Worm (Caenorhabditis elegans) whole organism, L1 larva: Measurements from ENCODE around the gene nspd-3.

Source experiments
- C04F5.9 ChIP-seq: sonication (generic microtip); optimal IDR thresholded peaks from 2 replicates; lab custom pipeline; 2016; ENCODE audit warnings: missing genetic modification characterization, missing compliant biosample characterization
- F16B12.6 ChIP-seq: fragments of 150-350 bp; optimal IDR thresholded peaks from 2 replicates; lab custom pipeline; 2014; ENCODE audit warnings: missing biosample characterization, missing genetic modification characterization
- Y116A8C.19 ChIP-seq: sonication (generic microtip); optimal IDR thresholded peaks from 2 replicates; lab custom pipeline; 2016; ENCODE audit warnings: missing compliant biosample characterization, missing genetic modification characterization, borderline replicate concordance
- blmp-1 ChIP-seq: fragments of 150-350 bp; optimal IDR thresholded peaks from 2 replicates; lab custom pipeline; 2014; ENCODE audit warnings: missing biosample characterization, missing genetic modification characterization
- ceh-63 ChIP-seq: fragments of 200-800 bp; sonication (Bioruptor generic); optimal IDR thresholded peaks from 2 replicates; lab custom pipeline; 2018; ENCODE audit warnings: mild to moderate bottlenecking, missing genetic modification characterization, missing compliant biosample characterization
- ceh-88 ChIP-seq: fragments of 200-800 bp; sonication (Bioruptor generic); IDR thresholded peaks from 2 replicates; pipeline ENCODE4 v1.3.6; 2022; ENCODE audit warnings: missing genetic modification characterization, missing compliant biosample characterization
- dsc-1 ChIP-seq: sonication (generic microtip); optimal IDR thresholded peaks from 2 replicates; lab custom pipeline; 2016; ENCODE audit warnings: mild to moderate bottlenecking, missing genetic modification characterization, missing compliant biosample characterization
- efl-1 ChIP-seq, 4 experiments: fragments of 150-350 bp; optimal IDR thresholded peaks in 3 of 4; peaks in 1 of 4; 1 replicate in 1 of 4; 2 replicates in 3 of 4; lab custom pipeline; 2014; ENCODE audit warnings: missing biosample characterization in 2 of 4, missing genetic modification characterization in 2 of 4, missing genetic modification reagents in 2 of 4
- efl-3 ChIP-seq: fragments of 200-800 bp; sonication (Bioruptor generic); optimal IDR thresholded peaks from 2 replicates; lab custom pipeline; 2018; ENCODE audit warnings: mild to moderate bottlenecking, missing genetic modification characterization, missing compliant biosample characterization
- egl-13 ChIP-seq: sonication (generic microtip); optimal IDR thresholded peaks from 2 replicates; lab custom pipeline; 2016; ENCODE audit warnings: missing genotype, missing genetic modification reagents, missing genetic modification characterization, missing compliant biosample characterization
- ets-5 ChIP-seq: fragments of 200-800 bp; sonication (Bioruptor generic); IDR thresholded peaks from 2 replicates; pipeline ENCODE4 v1.3.6; 2022; ENCODE audit warnings: missing genetic modification characterization, missing compliant biosample characterization
- fkh-8 ChIP-seq: sonication (generic microtip); optimal IDR thresholded peaks from 2 replicates; lab custom pipeline; 2016; ENCODE audit warnings: mild to moderate bottlenecking, missing genetic modification characterization, missing compliant biosample characterization
- grh-1 ChIP-seq: fragments of 200-800 bp; sonication (Bioruptor generic); IDR thresholded peaks from 2 replicates; pipeline ENCODE4 v1.3.6; 2022; ENCODE audit warnings: missing genetic modification reagents, missing genetic modification characterization, missing compliant biosample characterization
- hlh-4 ChIP-seq: sonication (generic microtip); optimal IDR thresholded peaks from 2 replicates; lab custom pipeline; 2016; ENCODE audit warnings: mild to moderate bottlenecking, missing genetic modification characterization, missing compliant biosample characterization
- hpl-2 ChIP-seq: fragments of 150-350 bp; optimal IDR thresholded peaks from 2 replicates; lab custom pipeline; 2014; ENCODE audit warnings: missing biosample characterization, missing genetic modification reagents, missing genetic modification characterization
- irx-1 ChIP-seq: sonication (generic microtip); optimal IDR thresholded peaks from 2 replicates; lab custom pipeline; 2016; ENCODE audit warnings: missing genetic modification characterization, missing compliant biosample characterization
- jun-1 ChIP-seq: fragments of 150-350 bp; optimal IDR thresholded peaks from 2 replicates; lab custom pipeline; 2014; ENCODE audit warnings: missing biosample characterization, missing genetic modification reagents, missing genetic modification characterization
- lin-39 ChIP-seq: fragments of 150-350 bp; optimal IDR thresholded peaks from 2 replicates; lab custom pipeline; 2014; ENCODE audit warnings: missing biosample characterization, missing genetic modification reagents, missing genetic modification characterization
- lsy-2 ChIP-seq, 2 experiments: fragments of 150-350 bp; optimal IDR thresholded peaks; 2 replicates each; lab custom pipeline; 2014; ENCODE audit warnings: missing biosample characterization in 2 of 2, missing genetic modification characterization in 2 of 2
- mab-9 ChIP-seq: fragments of 200-800 bp; sonication (Bioruptor generic); IDR thresholded peaks from 2 replicates; pipeline ENCODE4 v1.3.6; 2022; ENCODE audit warnings: missing genetic modification reagents, missing genetic modification characterization, missing compliant biosample characterization
- mef-2 ChIP-seq: fragments of 150-350 bp; optimal IDR thresholded peaks from 2 replicates; lab custom pipeline; 2014; ENCODE audit warnings: missing biosample characterization, missing genetic modification characterization
- mep-1 ChIP-seq: fragments of 150-350 bp; optimal IDR thresholded peaks from 2 replicates; lab custom pipeline; 2014; ENCODE audit warnings: missing biosample characterization, missing genetic modification characterization
- nhr-11 ChIP-seq: fragments of 150-350 bp; optimal IDR thresholded peaks from 2 replicates; lab custom pipeline; 2014; ENCODE audit warnings: missing biosample characterization, missing genetic modification characterization
- nhr-12 ChIP-seq: sonication (generic microtip); optimal IDR thresholded peaks from 2 replicates; lab custom pipeline; 2017; ENCODE audit warnings: missing biosample characterization, missing genetic modification characterization
- nhr-28 ChIP-seq: fragments of 150-350 bp; optimal IDR thresholded peaks from 2 replicates; lab custom pipeline; 2014; ENCODE audit warnings: missing biosample characterization, missing genetic modification characterization
- nhr-47 ChIP-seq: sonication (generic microtip); optimal IDR thresholded peaks from 2 replicates; lab custom pipeline; 2016; ENCODE audit warnings: mild to moderate bottlenecking, missing genetic modification characterization, moderate library complexity, missing compliant biosample characterization
- nhr-71 ChIP-seq: sonication (generic microtip); optimal IDR thresholded peaks from 2 replicates; lab custom pipeline; 2016; ENCODE audit warnings: mild to moderate bottlenecking, missing genetic modification characterization, moderate library complexity, missing compliant biosample characterization
- nhr-77 ChIP-seq: fragments of 150-350 bp; optimal IDR thresholded peaks from 2 replicates; lab custom pipeline; 2014; ENCODE audit warnings: missing biosample characterization, missing genetic modification characterization
- nhr-84 ChIP-seq: sonication (generic microtip); optimal IDR thresholded peaks from 2 replicates; lab custom pipeline; 2017; ENCODE audit warnings: missing biosample characterization, missing genetic modification characterization
- nhr-85 ChIP-seq: sonication (generic microtip); peaks from one replicate; lab custom pipeline; 2016; ENCODE audit warnings: missing genetic modification characterization, inconsistent platforms, missing compliant biosample characterization
- skn-1 ChIP-seq: fragments of 150-350 bp; optimal IDR thresholded peaks from 2 replicates; lab custom pipeline; 2014; ENCODE audit warnings: missing biosample characterization, missing genetic modification characterization
- sox-4 ChIP-seq: sonication (generic microtip); optimal IDR thresholded peaks from 2 replicates; lab custom pipeline; 2016; ENCODE audit warnings: missing genetic modification characterization, missing compliant biosample characterization
- sptf-1 ChIP-seq: fragments of 150-350 bp; optimal IDR thresholded peaks from 2 replicates; lab custom pipeline; 2014; ENCODE audit warnings: missing biosample characterization, missing genetic modification characterization
- tlp-1 ChIP-seq: fragments of 150-350 bp; optimal IDR thresholded peaks from 2 replicates; lab custom pipeline; 2014; ENCODE audit warnings: missing biosample characterization, missing genetic modification characterization
- unc-98 ChIP-seq: fragments of 200-800 bp; sonication (Bioruptor generic); IDR thresholded peaks from 2 replicates; pipeline ENCODE4 v1.3.6; 2022; ENCODE audit warnings: missing genetic modification characterization, missing compliant biosample characterization
- ztf-11 ChIP-seq, 2 experiments: sonication (generic microtip); optimal IDR thresholded peaks; 2 replicates each; lab custom pipeline; 2016 to 2017; ENCODE audit warnings: missing genetic modification characterization in 2 of 2, missing biosample characterization in 1 of 2, missing compliant biosample characterization in 1 of 2

The nspd-3 gene

ce11 chrIV:5206716-5207115, 43.9 kb upstream of the nspd-3 start:
- no peak for TF ChIP-seq mef-2 (tag; lab: Kevin White, UChicago)
- no peak for TF ChIP-seq hpl-2 (GFP tag; lab: Kevin White, UChicago)
- TF ChIP-seq mep-1 (tag; lab: Kevin White, UChicago), result no peak
- TF ChIP-seq skn-1 (tag; lab: Kevin White, UChicago), result no peak
- TF ChIP-seq, all 84 proteins: peak for 0

- TF ChIP-seq nhr-84, result no peak
- TF ChIP-seq hlh-4 (tag; lab: Kevin White, UChicago), result no peak
- no peak for TF ChIP-seq grh-1 (GFP tag; lab: Robert Waterston, UW)
- no peak for TF ChIP-seq Y116A8C.19 (tag; lab: Kevin White, UChicago)
- no peak for TF ChIP-seq F16B12.6
- no peak for TF ChIP-seq skn-1 (tag; lab: Kevin White, UChicago)
- no peak for TF ChIP-seq efl-3 (GFP tag; lab: Kevin White, UChicago)
- TF ChIP-seq egl-13, result no peak
- TF ChIP-seq jun-1 (tag; lab: Kevin White, UChicago), result no peak
- no peak for TF ChIP-seq nhr-28
- TF ChIP-seq blmp-1 (tag; lab: Kevin White, UChicago), result no peak
- no peak for TF ChIP-seq ztf-11 (tag; optimal IDR thresholded peaks at IDR 0.05; lab: Kevin White, UChicago)
- no peak for TF ChIP-seq ets-5 (GFP tag; lab: Robert Waterston, UW)
- TF ChIP-seq nhr-12 (tag; lab: Kevin White, UChicago), result no peak
Measured at ce11 chrIV:5204573-5204972, 41.7 kb upstream of the nspd-3 start, which contains the start of gene tni-4. TSS of gene tni-4 (plus strand) at chrIV:5204591.

- TF ChIP-seq nhr-77 (tag; lab: Kevin White, UChicago) (peak; percentile 44), ceh-88 (GFP tag; lab: Robert Waterston, UW) (no peak)
Measured at ce11 chrIV:5202575-5202974, 39.7 kb upstream of the nspd-3 start.

ce11 chrIV:5200813-5201212, 38.0 kb upstream of the nspd-3 start:
- TF ChIP-seq efl-1 (optimal IDR thresholded peaks at IDR 0.05; lab: Kevin White, UChicago), result no peak
- TF ChIP-seq efl-1 (GFP tag; optimal IDR thresholded peaks at IDR 0.05 in 1 of 2; lab: Kevin White, UChicago), result no peak
- TF ChIP-seq nhr-71 (tag; lab: Kevin White, UChicago), result peak; percentile 69
- peak; percentile 60 for TF ChIP-seq nhr-47 (tag; lab: Kevin White, UChicago)
- peak in 1 of 2 experiments; percentile 38 for TF ChIP-seq lsy-2 (tag; optimal IDR thresholded peaks at IDR 0.05; lab: Kevin White, UChicago)
- peak; percentile 36 for TF ChIP-seq hlh-4 (tag; lab: Kevin White, UChicago)
- peak; percentile 81 for TF ChIP-seq fkh-8 (tag; lab: Kevin White, UChicago)
- peak; percentile 20 for TF ChIP-seq dsc-1
- no peak for TF ChIP-seq mab-9 (GFP tag; lab: Robert Waterston, UW)
- TF ChIP-seq, all 84 proteins: peak for 6

ce11 chrIV:5195531-5195930, 32.7 kb upstream of the nspd-3 start, which contains the start of gene gpa-18:
TSS of gene gpa-18 (minus strand) at chrIV:5195631.
- no peak for TF ChIP-seq tlp-1 (tag; lab: Kevin White, UChicago)
- TF ChIP-seq nhr-84, result no peak
- no peak for TF ChIP-seq nhr-85 (tag; lab: Kevin White, UChicago)
- TF ChIP-seq sptf-1 (tag; lab: Kevin White, UChicago), result no peak
- no peak for TF ChIP-seq blmp-1 (tag; lab: Kevin White, UChicago)
- no peak for TF ChIP-seq ceh-63
- no peak for TF ChIP-seq unc-98 (GFP tag; lab: Robert Waterston, UW)
- no peak for TF ChIP-seq C04F5.9
- TF ChIP-seq sox-4 (tag; lab: Kevin White, UChicago), result no peak
- TF ChIP-seq irx-1 (tag; lab: Kevin White, UChicago), result no peak
- TF ChIP-seq fkh-8 (tag; lab: Kevin White, UChicago), result no peak
- no peak for TF ChIP-seq nhr-11 (tag; lab: Kevin White, UChicago)
- TF ChIP-seq lin-39 (tag; lab: Kevin White, UChicago), result no peak
- TF ChIP-seq Y116A8C.19 (tag; lab: Kevin White, UChicago), result no peak
